Worm (Caenorhabditis elegans): ENCODE data around the gene R02D1.2.

ce11 chrV:4356047-4356612 is 33.5 kb upstream of the R02D1.2 start:
- no peak for TF ChIP-seq elt-1 (tag; optimal IDR thresholded peaks at IDR 0.05)
- TF ChIP-seq unc-55 (GFP tag; optimal IDR thresholded peaks at IDR 0.05) = no peak
- no peak for TF ChIP-seq ama-1 (optimal IDR thresholded peaks at IDR 0.05)
- TF ChIP-seq elt-3 (tag; optimal IDR thresholded peaks at IDR 0.05) = no peak
